Worm (Caenorhabditis elegans): ENCODE measurements around the gene msp-32.

DNA sequence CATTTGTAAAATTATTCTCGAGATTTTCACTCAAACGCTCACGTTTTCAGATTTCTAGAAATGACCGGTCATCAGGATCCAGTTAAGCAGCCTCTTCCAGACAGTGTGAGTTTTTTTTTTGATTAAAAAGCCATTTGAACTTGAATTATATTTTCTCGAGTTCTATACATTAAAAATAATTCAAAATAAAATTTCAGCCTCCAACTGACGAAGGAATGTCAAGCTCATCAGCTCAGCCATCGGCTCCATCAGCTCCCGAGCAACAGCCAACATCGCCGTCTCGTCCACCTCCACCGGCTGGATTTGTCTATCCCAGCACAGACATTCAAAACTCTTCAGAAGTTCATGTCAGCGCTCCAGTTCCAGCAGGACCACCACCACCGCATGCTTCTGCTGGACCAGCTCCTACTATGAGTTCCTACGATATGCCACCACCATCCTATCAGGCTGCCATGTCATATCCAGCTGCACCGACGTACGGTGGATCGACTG is 40.7 kb upstream of the msp-32 start, which contains the start of gene F11G11.5:
- TF ChIP-seq cnd-1 (tag; optimal IDR thresholded peaks at IDR 0.05) (no peak), nhr-12 (tag; optimal IDR thresholded peaks at IDR 0.05) (no peak), elt-3 (tag; optimal IDR thresholded peaks at IDR 0.05) (no peak), unc-62 (GFP tag; optimal IDR thresholded peaks at IDR 0.05) (no peak)

Measured in whole organism, mixed stage, embryonic.